Fruit fly (Drosophila melanogaster) S2 (cell line): ENCODE data around the gene Cyp305a1.

ENCODE experiments used
- CG8478 ChIP-seq: fragments of >200 bp; optimal IDR thresholded peaks from 2 replicates; lab custom pipeline; 2018
- CTCF ChIP-seq, 2 experiments: fragments of >200 bp; optimal IDR thresholded peaks; 2 replicates each; lab custom pipeline; 2018

- TF ChIP-seq CG8478 (no peak), CTCF (optimal IDR thresholded peaks at IDR 0.05; lab: Kevin White, UChicago) (no peak)
Measured at dm6 chr3L:19790564-19790928, 22.6 kb downstream of the Cyp305a1 start.
